Fruit fly (Drosophila melanogaster): ENCODE data around the gene CG17726.

- TF ChIP-seq usp (GFP tag; optimal IDR thresholded peaks at IDR 0.05), result no peak
- TF ChIP-seq pan (optimal IDR thresholded peaks at IDR 0.05), result no peak
- TF ChIP-seq psq (optimal IDR thresholded peaks at IDR 0.05), result no peak
Measured at dm6 chr3R:11240891-11241290, 14.3 kb downstream of the CG17726 start, which contains the start of the genes scpr-B and scpr-A.

All from whole organism.